Worm (Caenorhabditis elegans) whole organism, late embryonic: ENCODE data around the gene nspf-3.

Experiments used
- K02D7.2 ChIP-seq: sonication (generic microtip); optimal IDR thresholded peaks from 2 replicates; lab custom pipeline; 2017; ENCODE audit warnings: mild to moderate bottlenecking, missing genetic modification characterization, missing compliant biosample characterization
- K09A11.1 ChIP-seq: sonication (generic microtip); optimal IDR thresholded peaks from 2 replicates; lab custom pipeline; 2017; ENCODE audit warnings: antibody characterized with exemption, mild to moderate bottlenecking, missing genetic modification characterization, missing compliant biosample characterization; ENCODE audit not compliant: insufficient read depth
- Y22D7AL.16 ChIP-seq: sonication (generic microtip); optimal IDR thresholded peaks from 2 replicates; lab custom pipeline; 2016; ENCODE audit warnings: missing genetic modification characterization, missing compliant biosample characterization
- ahr-1 ChIP-seq: sonication (generic microtip); optimal IDR thresholded peaks from 2 replicates; lab custom pipeline; 2016; ENCODE audit warnings: missing genetic modification characterization, missing compliant biosample characterization
- ceh-2 ChIP-seq: sonication (generic microtip); optimal IDR thresholded peaks from 2 replicates; lab custom pipeline; 2016; ENCODE audit warnings: missing genotype, missing genetic modification characterization, missing compliant biosample characterization
- ceh-22 ChIP-seq: sonication (generic microtip); optimal IDR thresholded peaks from 2 replicates; lab custom pipeline; 2017; ENCODE audit warnings: missing biosample characterization, missing genetic modification characterization
- ceh-30 ChIP-seq: fragments of 150-350 bp; optimal IDR thresholded peaks from 2 replicates; lab custom pipeline; 2014; ENCODE audit warnings: missing biosample characterization, missing genetic modification characterization
- ceh-31 ChIP-seq: sonication (generic microtip); optimal IDR thresholded peaks from 2 replicates; lab custom pipeline; 2016; ENCODE audit warnings: missing genetic modification characterization, missing compliant biosample characterization
- ceh-34 ChIP-seq: sonication (generic microtip); optimal IDR thresholded peaks from 2 replicates; lab custom pipeline; 2016; ENCODE audit warnings: mild to moderate bottlenecking, missing genetic modification characterization, missing compliant biosample characterization
- ceh-45 ChIP-seq: fragments of 200-800 bp; sonication (Bioruptor generic); IDR thresholded peaks from 2 replicates; pipeline ENCODE4 v1.3.6; 2022; ENCODE audit warnings: missing genetic modification reagents, missing genetic modification characterization, missing compliant biosample characterization
- ceh-6 ChIP-seq: fragments of 200-800 bp; sonication (Bioruptor generic); optimal IDR thresholded peaks from 2 replicates; lab custom pipeline; 2018; ENCODE audit warnings: mild to moderate bottlenecking, missing genetic modification characterization, missing compliant biosample characterization
- ceh-9 ChIP-seq: sonication (generic microtip); optimal IDR thresholded peaks from 2 replicates; lab custom pipeline; 2016; ENCODE audit warnings: mild to moderate bottlenecking, missing genetic modification characterization, inconsistent platforms, missing compliant biosample characterization
- che-1 ChIP-seq: sonication (generic microtip); optimal IDR thresholded peaks from 2 replicates; lab custom pipeline; 2016; ENCODE audit warnings: mild to moderate bottlenecking, missing genetic modification characterization, missing compliant biosample characterization
- dmd-4 ChIP-seq: sonication (generic microtip); optimal IDR thresholded peaks from 2 replicates; lab custom pipeline; 2016; ENCODE audit warnings: borderline replicate concordance, missing genetic modification characterization, missing compliant biosample characterization
- fax-1 ChIP-seq: sonication (generic microtip); optimal IDR thresholded peaks from 2 replicates; lab custom pipeline; 2016; ENCODE audit warnings: missing genotype, missing genetic modification characterization, missing compliant biosample characterization
- fkh-10 ChIP-seq: fragments of 150-350 bp; optimal IDR thresholded peaks from 2 replicates; lab custom pipeline; 2014; ENCODE audit warnings: missing biosample characterization, missing genetic modification reagents, missing genetic modification characterization
- hlh-13 ChIP-seq: fragments of 200-800 bp; sonication (Bioruptor generic); optimal IDR thresholded peaks from 2 replicates; lab custom pipeline; 2018; ENCODE audit warnings: mild to moderate bottlenecking, missing genetic modification characterization, missing compliant biosample characterization
- hlh-6 ChIP-seq: sonication (generic microtip); optimal IDR thresholded peaks from 2 replicates; lab custom pipeline; 2016; ENCODE audit warnings: missing genotype, missing genetic modification characterization, missing compliant biosample characterization
- hlh-8 ChIP-seq: sonication (generic microtip); optimal IDR thresholded peaks from 2 replicates; lab custom pipeline; 2016; ENCODE audit warnings: missing genotype, missing genetic modification characterization, missing compliant biosample characterization
- lin-11 ChIP-seq: fragments of 200-800 bp; sonication (Bioruptor generic); optimal IDR thresholded peaks from 2 replicates; lab custom pipeline; 2018; ENCODE audit warnings: mild to moderate bottlenecking, missing genetic modification characterization, missing compliant biosample characterization
- madf-2 ChIP-seq: sonication (generic microtip); optimal IDR thresholded peaks from 2 replicates; lab custom pipeline; 2017; ENCODE audit warnings: missing genetic modification characterization, missing compliant biosample characterization
- nfya-1 ChIP-seq: sonication (generic microtip); optimal IDR thresholded peaks from 2 replicates; lab custom pipeline; 2017; ENCODE audit warnings: missing genetic modification characterization, mild to moderate bottlenecking, missing compliant biosample characterization, antibody characterized with exemption, moderate library complexity
- nhr-11 ChIP-seq: fragments of 150-350 bp; optimal IDR thresholded peaks from 2 replicates; lab custom pipeline; 2014; ENCODE audit warnings: missing biosample characterization, missing genetic modification characterization
- pag-3 ChIP-seq: sonication (generic microtip); optimal IDR thresholded peaks from 2 replicates; lab custom pipeline; 2016; ENCODE audit warnings: missing compliant biosample characterization, missing genetic modification characterization, borderline replicate concordance
- pat-9 ChIP-seq: fragments of 200-800 bp; sonication (Bioruptor generic); optimal IDR thresholded peaks from 2 replicates; lab custom pipeline; 2018; ENCODE audit warnings: mild to moderate bottlenecking, missing genetic modification characterization, moderate library complexity, missing compliant biosample characterization
- pax-1 ChIP-seq: fragments of 150-350 bp; optimal IDR thresholded peaks from 2 replicates; lab custom pipeline; 2014; ENCODE audit warnings: missing biosample characterization, missing genetic modification characterization
- pha-2 ChIP-seq: sonication (generic microtip); optimal IDR thresholded peaks from 2 replicates; lab custom pipeline; 2017; ENCODE audit warnings: mild to moderate bottlenecking, missing genetic modification characterization, missing compliant biosample characterization
- pqm-1 ChIP-seq: sonication (generic microtip); optimal IDR thresholded peaks from 2 replicates; lab custom pipeline; 2016; ENCODE audit warnings: missing genetic modification characterization, missing compliant biosample characterization
- pros-1 ChIP-seq: fragments of 150-350 bp; optimal IDR thresholded peaks from 2 replicates; lab custom pipeline; 2014; ENCODE audit warnings: missing biosample characterization, missing genetic modification reagents, missing genetic modification characterization
- ref-2 ChIP-seq: sonication (generic microtip); optimal IDR thresholded peaks from 2 replicates; lab custom pipeline; 2016; ENCODE audit warnings: missing genetic modification characterization, missing compliant biosample characterization
- rnt-1 ChIP-seq: sonication (generic microtip); optimal IDR thresholded peaks from 2 replicates; lab custom pipeline; 2016; ENCODE audit warnings: missing genetic modification characterization, missing compliant biosample characterization
- sox-2 ChIP-seq: fragments of 200-800 bp; sonication (Bioruptor generic); IDR thresholded peaks from 2 replicates; pipeline ENCODE4 v1.3.6; 2022; ENCODE audit warnings: missing genetic modification reagents, missing genetic modification characterization, missing compliant biosample characterization
- sox-4 ChIP-seq: sonication (generic microtip); optimal IDR thresholded peaks from 2 replicates; lab custom pipeline; 2017; ENCODE audit warnings: mild to moderate bottlenecking, missing genetic modification characterization, inconsistent platforms, missing compliant biosample characterization
- syd-9 ChIP-seq: sonication (generic microtip); optimal IDR thresholded peaks from 2 replicates; lab custom pipeline; 2016; ENCODE audit warnings: mild to moderate bottlenecking, missing genetic modification characterization, moderate library complexity, missing compliant biosample characterization
- unc-3 ChIP-seq, 2 experiments: fragments of 200-800 bp in 1 of 2; sonication (Bioruptor generic) in 1 of 2; sonication (generic microtip) in 1 of 2; conservative IDR thresholded peaks in 1 of 2; optimal IDR thresholded peaks in 1 of 2; 2 replicates each; pipeline versions ENCODE4 v1.3.6 to Lab custom; 2016 to 2022; ENCODE audit warnings: missing compliant biosample characterization in 2 of 2, missing genetic modification characterization in 2 of 2, missing genetic modification reagents in 1 of 2
- unc-55 ChIP-seq: sonication (generic microtip); optimal IDR thresholded peaks from 2 replicates; lab custom pipeline; 2017; ENCODE audit warnings: missing biosample characterization, missing genetic modification reagents, missing genetic modification characterization
- unc-86 ChIP-seq: sonication (generic microtip); optimal IDR thresholded peaks from 2 replicates; lab custom pipeline; 2016; ENCODE audit warnings: missing genetic modification characterization, missing compliant biosample characterization
- ztf-16 ChIP-seq: sonication (generic microtip); optimal IDR thresholded peaks from 2 replicates; lab custom pipeline; 2017; ENCODE audit warnings: missing genetic modification characterization, missing compliant biosample characterization

Gene nspf-3

ce11 chrII:2690080-2690479 lies at the start of gene nspf-3:
Gene nspf-3, minus strand, starts transcription at chrII:2690180.
- no peak for TF ChIP-seq rnt-1 (tag; lab: Kevin White, UChicago)
- no peak for TF ChIP-seq ceh-30 (tag; lab: Kevin White, UChicago)
- TF ChIP-seq unc-55 (GFP tag; lab: Kevin White, UChicago): no peak
- TF ChIP-seq pros-1 (tag; lab: Kevin White, UChicago): no peak
- TF ChIP-seq che-1 (tag; lab: Kevin White, UChicago): no peak
- no peak for TF ChIP-seq ztf-16 (tag; lab: Kevin White, UChicago)
- TF ChIP-seq nhr-11 (tag; lab: Kevin White, UChicago): no peak
- no peak for TF ChIP-seq ceh-22 (tag; lab: Kevin White, UChicago)
- no peak for TF ChIP-seq ceh-31 (tag; lab: Kevin White, UChicago)
- TF ChIP-seq ceh-9: no peak
- TF ChIP-seq ceh-45: no peak

ce11 chrII:2739619-2740018 lies 49.6 kb upstream of the nspf-3 start, which contains the start of gene T05A8.6:
Gene T05A8.6, minus strand, starts transcription at chrII:2739719.
- TF ChIP-seq pax-1: no peak
- TF ChIP-seq ceh-6 (GFP tag; lab: Kevin White, UChicago): no peak
- no peak for TF ChIP-seq pat-9
- TF ChIP-seq hlh-8: no peak
- TF ChIP-seq pqm-1 (tag; lab: Kevin White, UChicago): no peak
- no peak for TF ChIP-seq pha-2 (tag; lab: Kevin White, UChicago)
- TF ChIP-seq ahr-1: no peak
- no peak for TF ChIP-seq unc-3 (GFP tag; conservative IDR thresholded peaks at IDR 0.05; lab: Robert Waterston, UW)
- no peak for TF ChIP-seq unc-3 (tag; optimal IDR thresholded peaks at IDR 0.05; lab: Kevin White, UChicago)
- TF ChIP-seq ceh-31 (tag; lab: Kevin White, UChicago): no peak
- no peak for TF ChIP-seq nfya-1

- TF ChIP-seq ceh-6 (GFP tag; lab: Kevin White, UChicago) (no peak), ceh-34 (tag; lab: Kevin White, UChicago) (no peak), syd-9 (tag; lab: Kevin White, UChicago) (no peak), ref-2 (tag; lab: Kevin White, UChicago) (peak; percentile 4), hlh-6 (tag; lab: Kevin White, UChicago) (peak; percentile 37), pha-2 (tag; lab: Kevin White, UChicago) (no peak), dmd-4 (tag; lab: Kevin White, UChicago) (peak; percentile 9), lin-11 (tag; lab: Kevin White, UChicago) (no peak)
- TF ChIP-seq, all 69 proteins: peak for 3
Observed at ce11 chrII:2736938-2737337, 47.0 kb upstream of the nspf-3 start.

ce11 chrII:2736156-2736728 lies 46.3 kb upstream of the nspf-3 start, which contains the start of gene T05A8.8:
Gene T05A8.8, plus strand, starts transcription at chrII:2736678.
- TF ChIP-seq fax-1 (tag; lab: Kevin White, UChicago): no peak
- TF ChIP-seq Y22D7AL.16 (tag; lab: Kevin White, UChicago): no peak
- TF ChIP-seq sox-4 (tag; lab: Kevin White, UChicago): no peak
- TF ChIP-seq sox-2 (GFP tag; lab: Robert Waterston, UW): no peak
- TF ChIP-seq ceh-22 (tag; lab: Kevin White, UChicago): no peak
- no peak for TF ChIP-seq ceh-2 (tag; lab: Kevin White, UChicago)
- TF ChIP-seq fkh-10 (GFP tag; lab: Kevin White, UChicago): no peak
- no peak for TF ChIP-seq hlh-13 (GFP tag; lab: Kevin White, UChicago)
- TF ChIP-seq K02D7.2: no peak

- TF ChIP-seq nhr-11 (tag; lab: Kevin White, UChicago) (no peak), lin-11 (tag; lab: Kevin White, UChicago) (no peak), pqm-1 (tag; lab: Kevin White, UChicago) (no peak), pag-3 (tag; lab: Kevin White, UChicago) (no peak), ceh-9 (no peak), unc-86 (tag; lab: Kevin White, UChicago) (no peak), madf-2 (tag; lab: Kevin White, UChicago) (no peak), pax-1 (no peak), pat-9 (no peak), K02D7.2 (no peak), K09A11.1 (tag; lab: Kevin White, UChicago) (no peak), ceh-2 (tag; lab: Kevin White, UChicago) (no peak), hlh-8 (no peak)
Observed at ce11 chrII:2735644-2736043, 45.7 kb upstream of the nspf-3 start.
